Worm (Caenorhabditis elegans) whole organism, young adult: ENCODE results near the gene fbxa-76.

Experiments used
- F57A8.1 ChIP-seq: fragments of 200-800 bp; sonication (Bioruptor generic); optimal IDR thresholded peaks from 2 replicates; lab custom pipeline; 2018; ENCODE audit warnings: mild to moderate bottlenecking, missing genetic modification characterization, moderate library complexity, missing compliant biosample characterization
- Y67H2A.10 ChIP-seq: fragments of 200-800 bp; sonication (Bioruptor generic); conservative IDR thresholded peaks from 2 replicates; pipeline ENCODE4 v1.3.6; 2022; ENCODE audit warnings: missing genetic modification reagents, missing genetic modification characterization, missing compliant biosample characterization
- unc-62 ChIP-seq: fragments of 150-350 bp; optimal IDR thresholded peaks from 2 replicates; lab custom pipeline; 2014; ENCODE audit warnings: missing biosample characterization, missing genetic modification reagents, missing genetic modification characterization

- TF ChIP-seq Y67H2A.10 (GFP tag; lab: Robert Waterston, UW) (no peak), unc-62 (GFP tag; lab: Kevin White, UChicago) (no peak), F57A8.1 (GFP tag; lab: Kevin White, UChicago) (no peak)
Measured at ce11 chrIII:1218221-1218620, 30.7 kb downstream of the fbxa-76 start.
